Worm (Caenorhabditis elegans) whole organism, L4/young adult: Measurements from ENCODE around the gene C08B6.14.

Experiments
- W03F9.2 ChIP-seq: fragments of 150-350 bp; optimal IDR thresholded peaks from 2 replicates; lab custom pipeline; 2014; ENCODE audit warnings: missing biosample characterization, missing genetic modification characterization
- him-1 ChIP-seq: sonication (generic microtip); optimal IDR thresholded peaks from 2 replicates; lab custom pipeline; 2016; ENCODE audit warnings: missing genotype, missing genetic modification reagents, missing genetic modification characterization, missing compliant biosample characterization

DNA sequence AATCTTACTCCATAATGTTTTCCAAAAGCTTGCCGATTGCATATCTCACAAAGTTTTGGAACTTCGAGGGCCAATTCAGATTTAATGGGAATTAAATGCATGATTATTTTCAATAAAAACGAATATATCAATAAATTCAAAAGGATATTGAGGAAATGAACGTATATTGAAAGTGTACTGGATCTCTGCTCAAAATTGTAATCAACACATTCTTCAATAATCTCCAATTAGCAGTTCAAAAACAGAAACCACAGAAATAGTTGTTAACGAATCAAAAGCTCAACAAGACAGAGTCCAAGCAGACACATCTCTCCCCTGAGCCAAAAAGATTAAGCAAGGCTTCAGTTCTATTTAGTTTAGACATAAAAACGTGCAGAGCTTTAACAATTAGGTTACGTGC is 31.3 kb downstream of the C08B6.14 start, which contains the start of gene nhr-192:
- TF ChIP-seq him-1 (tag; lab: Kevin White, UChicago): no peak
- TF ChIP-seq W03F9.2 (tag; lab: Kevin White, UChicago): no peak
